Worm (Caenorhabditis elegans): ENCODE data around the gene try-4.

- TF ChIP-seq F10B5.3 (tag; optimal IDR thresholded peaks at IDR 0.05) (no peak), R02D3.7 (tag; optimal IDR thresholded peaks at IDR 0.05) (no peak), zag-1 (tag; optimal IDR thresholded peaks at IDR 0.05) (no peak), nhr-237 (tag; optimal IDR thresholded peaks at IDR 0.05) (no peak), skn-1 (tag; optimal IDR thresholded peaks at IDR 0.05) (no peak), fos-1 (tag; optimal IDR thresholded peaks at IDR 0.05) (no peak), Y105C5A.15 (GFP tag; IDR thresholded peaks at IDR 0.05) (no peak), Y48G9A.11 (GFP tag; IDR thresholded peaks at IDR 0.05) (no peak), hmg-1.1 (GFP tag; IDR thresholded peaks at IDR 0.05) (0 out of 2 replicates have a peak, but pooled peaks have one; percentile 40), cey-2 (tag; optimal IDR thresholded peaks at IDR 0.05; ENCODE audit: borderline replicate concordance, insufficient read depth) (no peak), hlh-30 (tag; optimal IDR thresholded peaks at IDR 0.05; ENCODE audit: insufficient read depth) (no peak), nhr-11 (tag; optimal IDR thresholded peaks at IDR 0.05) (no peak), nhr-77 (tag; optimal IDR thresholded peaks at IDR 0.05) (no peak)
Observed at ce11 chrV:20851847-20852386, 9.0 kb downstream of the try-4 start, which contains the start of gene ndua-1.

All from whole organism, L4 larva.